Worm (Caenorhabditis elegans) whole organism, midembryonic: ENCODE measurements around the gene W05H9.2.

Experiments used
- T22C8.4 ChIP-seq: fragments of 200-800 bp; sonication (Bioruptor generic); IDR thresholded peaks from 2 replicates; pipeline ENCODE4 v1.3.6; 2022; ENCODE audit warnings: missing genetic modification characterization, missing compliant biosample characterization
- cog-1 ChIP-seq: sonication (generic microtip); optimal IDR thresholded peaks from 2 replicates; lab custom pipeline; 2016; ENCODE audit warnings: missing genetic modification characterization, missing compliant biosample characterization
- klf-2 ChIP-seq: fragments of 200-800 bp; sonication (Bioruptor generic); conservative IDR thresholded peaks from 2 replicates; pipeline ENCODE4 v1.3.6; 2022; ENCODE audit warnings: missing genetic modification reagents, missing genetic modification characterization, missing compliant biosample characterization
- med-1 ChIP-seq: sonication (generic microtip); optimal IDR thresholded peaks from 2 replicates; lab custom pipeline; 2017; ENCODE audit warnings: missing genetic modification characterization, mild to moderate bottlenecking, missing compliant biosample characterization, antibody characterized with exemption, missing genetic modification reagents; ENCODE audit not compliant: insufficient read depth
- ref-1 ChIP-seq: fragments of 200-800 bp; sonication (Bioruptor generic); conservative IDR thresholded peaks from 2 replicates; pipeline ENCODE4 v1.3.6; 2022; ENCODE audit warnings: missing genetic modification reagents, missing genetic modification characterization, missing compliant biosample characterization
- ztf-23 ChIP-seq: fragments of 200-800 bp; sonication (Bioruptor generic); IDR thresholded peaks from 2 replicates; pipeline ENCODE4 v1.3.6; 2022; ENCODE audit warnings: missing genetic modification reagents, missing genetic modification characterization, missing compliant biosample characterization
- ztf-29 ChIP-seq: fragments of 200-800 bp; sonication (Bioruptor generic); IDR thresholded peaks from 2 replicates; pipeline ENCODE4 v1.3.6; 2022; ENCODE audit warnings: missing genetic modification reagents, missing genetic modification characterization, missing compliant biosample characterization

DNA sequence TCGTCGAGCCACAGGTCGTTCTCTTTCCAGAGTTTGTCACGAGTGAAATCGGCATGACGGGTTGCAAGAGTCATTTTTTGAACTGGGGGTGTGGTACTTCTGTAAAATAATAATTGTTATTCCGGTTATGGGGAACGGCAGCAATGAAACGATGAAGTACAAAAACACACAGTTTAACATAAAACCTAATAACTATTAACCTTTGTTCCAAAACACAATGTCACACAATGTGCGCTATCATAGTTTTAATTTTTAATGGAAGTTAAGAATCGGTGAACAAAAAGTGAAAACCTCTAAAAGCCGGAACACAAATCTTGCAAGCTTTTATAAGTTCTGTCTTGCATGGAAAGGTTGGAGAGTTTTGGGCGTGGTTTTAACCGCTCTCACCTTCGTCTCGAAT is 31.4 kb upstream of the W05H9.2 start, which contains the start of gene hsp-43:
- TF ChIP-seq klf-2 = no peak
- TF ChIP-seq T22C8.4 = no peak
- TF ChIP-seq ztf-29 (GFP tag; lab: Robert Waterston, UW) = no peak
- TF ChIP-seq ref-1 (GFP tag; lab: Robert Waterston, UW) = no peak
- no peak for TF ChIP-seq med-1 (GFP tag; lab: Kevin White, UChicago)
- TF ChIP-seq cog-1 = no peak
- TF ChIP-seq ztf-23 (GFP tag; lab: Robert Waterston, UW) = no peak
